Worm (Caenorhabditis elegans): ENCODE data around the gene F55G11.10.

F55G11.10 gene

DNA sequence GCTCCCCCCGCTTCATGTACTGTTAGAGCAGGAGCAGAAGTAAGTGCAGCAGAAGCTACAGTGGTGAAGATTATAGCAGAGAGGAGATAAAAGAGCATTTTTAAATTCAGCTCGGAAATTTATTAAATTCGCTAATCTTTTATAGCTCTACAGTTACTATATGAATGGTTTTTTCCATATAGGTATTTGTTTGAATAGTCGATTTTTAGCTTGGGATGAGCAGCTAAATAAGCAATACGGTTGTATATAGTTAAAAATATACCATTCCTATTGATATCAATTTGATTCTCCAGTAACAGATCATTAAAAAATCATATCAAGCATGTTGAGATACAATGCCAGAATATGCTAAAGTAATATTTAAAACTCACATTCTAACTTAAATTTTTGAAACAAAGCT, 21.9 kb upstream of the F55G11.10 start, which contains the start of gene srlf-5:
Gene srlf-5 (minus strand): TSS at position 101 of the 400 bp plus-strand sequence.
- TF ChIP-seq unc-62 (GFP tag; optimal IDR thresholded peaks at IDR 0.05) (no peak), mab-5 (tag; optimal IDR thresholded peaks at IDR 0.05) (no peak), hlh-1 (tag; optimal IDR thresholded peaks at IDR 0.05) (no peak), sptf-1 (tag; optimal IDR thresholded peaks at IDR 0.05) (no peak), lin-13 (tag; optimal IDR thresholded peaks at IDR 0.05) (no peak), lsy-2 (tag; optimal IDR thresholded peaks at IDR 0.05) (no peak), ceh-39 (tag; optimal IDR thresholded peaks at IDR 0.05) (no peak), unc-39 (tag; optimal IDR thresholded peaks at IDR 0.05) (no peak), pha-4 (tag; optimal IDR thresholded peaks at IDR 0.05) (no peak), ztf-11 (tag; optimal IDR thresholded peaks at IDR 0.05) (no peak), nhr-76 (tag; optimal IDR thresholded peaks at IDR 0.05) (no peak), blmp-1 (tag; optimal IDR thresholded peaks at IDR 0.05) (no peak), drap-1 (GFP tag; optimal IDR thresholded peaks at IDR 0.05) (no peak), cnd-1 (tag; optimal IDR thresholded peaks at IDR 0.05) (no peak)

DNA sequence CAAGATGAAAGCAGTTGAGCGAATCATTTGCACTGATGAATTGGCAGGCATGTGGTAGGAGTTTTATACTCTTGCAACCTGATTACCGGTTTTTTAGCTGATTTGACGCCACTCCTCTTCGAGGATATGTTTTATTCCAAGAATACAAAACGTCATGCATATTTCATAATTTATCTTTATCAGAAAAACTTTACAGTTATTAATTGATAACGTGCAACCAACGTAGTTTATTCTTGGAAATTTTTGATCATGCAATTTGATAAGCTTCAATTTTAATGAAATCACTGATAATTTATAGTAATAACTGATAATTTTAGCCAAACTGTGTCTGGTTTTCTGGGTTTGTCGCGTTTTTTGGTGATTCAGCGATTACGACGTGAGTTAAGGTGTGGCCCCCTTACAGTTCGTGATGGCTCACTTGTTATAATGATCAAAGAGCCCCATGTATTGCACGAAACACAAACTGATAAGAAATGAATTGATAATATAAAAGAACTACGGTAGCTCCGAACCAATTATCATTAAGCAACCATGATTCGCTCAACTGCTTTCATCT, 12.3 kb upstream of the F55G11.10 start, which contains the start of the genes cld-1 and dod-21:
Gene cld-1 (minus strand): TSS at position 51 of the 556 bp plus-strand sequence.
Gene dod-21 (plus strand): TSS at position 518 of the 556 bp plus-strand sequence.
- TF ChIP-seq mep-1 (tag; optimal IDR thresholded peaks at IDR 0.05) (no peak), sem-2 (GFP tag; optimal IDR thresholded peaks at IDR 0.05) (no peak), bed-3 (GFP tag; optimal IDR thresholded peaks at IDR 0.05) (no peak), lin-13 (tag; optimal IDR thresholded peaks at IDR 0.05) (no peak), snpc-4 (tag; optimal IDR thresholded peaks at IDR 0.05) (no peak), zip-8 (tag; optimal IDR thresholded peaks at IDR 0.05) (no peak)

DNA sequence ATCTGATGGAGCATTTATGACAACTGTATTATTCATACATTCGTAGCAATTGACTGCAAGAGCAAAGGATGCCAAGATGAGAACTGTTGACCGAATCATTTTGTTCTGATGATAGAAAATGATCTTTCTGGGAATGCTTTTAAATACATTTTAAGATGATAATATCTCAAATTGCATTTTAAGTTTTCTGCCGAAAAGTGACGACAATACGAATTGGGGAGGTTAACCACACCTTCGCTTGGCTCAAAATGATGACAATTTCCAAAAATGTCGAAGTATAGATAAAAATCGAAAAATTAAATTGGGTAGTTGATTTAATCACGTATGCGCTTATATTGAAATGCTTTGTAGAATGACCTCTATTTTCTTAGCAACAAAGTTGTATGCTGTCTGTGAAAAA, 7.3 kb upstream of the F55G11.10 start, which contains the start of gene dod-24:
Gene dod-24 (minus strand): TSS at position 101 of the 400 bp plus-strand sequence.
- no peak for TF ChIP-seq sem-2 (GFP tag; optimal IDR thresholded peaks at IDR 0.05)
- no peak for TF ChIP-seq mep-1 (tag; optimal IDR thresholded peaks at IDR 0.05)
- no peak for TF ChIP-seq lin-32 (GFP tag; optimal IDR thresholded peaks at IDR 0.05)
- no peak for TF ChIP-seq nhr-237 (tag; optimal IDR thresholded peaks at IDR 0.05)
- no peak for TF ChIP-seq unc-62 (GFP tag; optimal IDR thresholded peaks at IDR 0.05)
- TF ChIP-seq nhr-2 (tag; optimal IDR thresholded peaks at IDR 0.05), result no peak
- TF ChIP-seq hlh-1 (tag; optimal IDR thresholded peaks at IDR 0.05), result no peak
- TF ChIP-seq blmp-1 (tag; optimal IDR thresholded peaks at IDR 0.05), result no peak
- TF ChIP-seq nhr-76 (tag; optimal IDR thresholded peaks at IDR 0.05), result no peak
- no peak for TF ChIP-seq sptf-1 (tag; optimal IDR thresholded peaks at IDR 0.05)
- no peak for TF ChIP-seq snpc-4 (tag; optimal IDR thresholded peaks at IDR 0.05)

DNA sequence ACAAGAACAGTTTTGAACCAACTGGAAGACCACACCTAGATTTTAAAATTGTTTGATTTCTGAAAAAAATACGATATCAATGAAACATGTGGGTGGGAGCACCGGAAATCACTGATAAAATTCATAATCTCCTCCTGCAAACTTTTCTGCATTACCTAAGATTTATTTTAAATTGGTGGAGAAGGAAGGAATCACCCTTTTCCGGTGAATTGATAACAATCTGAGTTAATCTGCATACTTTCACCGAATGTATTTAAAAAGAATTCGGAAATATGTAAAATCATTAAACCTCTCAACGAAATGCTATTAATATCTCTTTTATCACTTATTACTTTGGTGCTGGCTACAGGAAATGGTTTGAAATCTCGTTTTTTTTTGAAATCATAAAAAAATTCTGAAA, 5.9 kb upstream of the F55G11.10 start, which contains the start of gene dct-19:
Gene dct-19 (plus strand): TSS at position 301 of the 400 bp plus-strand sequence.
- TF ChIP-seq blmp-1 (tag; optimal IDR thresholded peaks at IDR 0.05), result no peak

DNA sequence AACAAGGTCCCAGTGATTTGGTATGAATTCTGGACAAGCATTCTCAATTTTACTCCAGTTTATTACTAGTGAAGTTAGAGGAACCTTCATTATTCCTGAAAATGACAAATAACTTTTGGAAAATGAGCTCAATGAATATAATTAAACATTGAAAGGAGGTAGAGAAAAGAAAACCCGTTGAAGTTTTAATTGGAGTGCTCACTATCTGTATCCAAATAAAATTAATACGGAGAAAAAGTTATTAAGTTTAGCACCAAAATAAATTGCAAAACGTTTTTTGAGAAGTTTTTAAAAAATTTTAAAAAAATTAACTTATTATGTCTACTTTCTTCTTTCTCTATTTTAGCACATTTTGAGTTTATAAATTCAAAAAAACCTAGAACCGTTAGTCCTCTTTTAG, 2.1 kb upstream of the F55G11.10 start, which contains the start of gene F55G11.1:
Gene F55G11.1 (minus strand): TSS at position 101 of the 400 bp plus-strand sequence.
- TF ChIP-seq ztf-11 (tag; optimal IDR thresholded peaks at IDR 0.05) (no peak), elt-3 (tag; optimal IDR thresholded peaks at IDR 0.05) (no peak), ham-2 (GFP tag; optimal IDR thresholded peaks at IDR 0.05) (no peak), hlh-1 (tag; optimal IDR thresholded peaks at IDR 0.05) (no peak), unc-120 (tag; optimal IDR thresholded peaks at IDR 0.05; ENCODE audit: poor library complexity, severe bottlenecking) (no peak), nhr-12 (tag; optimal IDR thresholded peaks at IDR 0.05) (no peak), bed-3 (GFP tag; optimal IDR thresholded peaks at IDR 0.05) (no peak)

DNA sequence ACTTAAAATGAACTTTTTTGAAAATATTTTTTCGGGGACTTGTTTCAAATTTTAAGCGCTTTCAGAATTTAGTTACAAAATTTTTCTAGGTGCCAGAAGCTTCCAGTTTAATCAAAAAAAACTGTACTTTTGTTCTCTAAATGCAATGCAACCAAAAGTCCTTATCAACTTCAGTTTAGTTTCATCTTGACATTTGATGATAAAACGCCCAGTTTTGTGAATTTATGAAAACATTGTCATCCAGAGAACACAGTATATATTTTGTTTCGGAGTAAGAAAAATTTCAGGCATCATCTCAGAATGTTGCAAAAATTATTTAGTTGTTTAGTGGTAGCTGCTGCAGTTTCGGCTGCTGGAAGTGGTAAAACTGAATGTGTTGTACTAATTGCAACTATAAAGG, 9.2 kb downstream of the F55G11.10 start, which contains the start of gene F55G11.6:
Gene F55G11.6 (plus strand): TSS at position 301 of the 400 bp plus-strand sequence.
- TF ChIP-seq tbx-8 (GFP tag; optimal IDR thresholded peaks at IDR 0.05) (no peak), drap-1 (GFP tag; optimal IDR thresholded peaks at IDR 0.05) (no peak), bed-3 (GFP tag; optimal IDR thresholded peaks at IDR 0.05) (no peak), ztf-11 (tag; optimal IDR thresholded peaks at IDR 0.05) (no peak), ham-2 (GFP tag; optimal IDR thresholded peaks at IDR 0.05) (no peak), M03D4.4 (tag; optimal IDR thresholded peaks at IDR 0.05) (no peak), lsy-2 (tag; optimal IDR thresholded peaks at IDR 0.05) (no peak), nhr-28 (tag; optimal IDR thresholded peaks at IDR 0.05) (no peak), mab-5 (tag; optimal IDR thresholded peaks at IDR 0.05) (no peak), lin-13 (tag; optimal IDR thresholded peaks at IDR 0.05) (no peak), unc-120 (tag; optimal IDR thresholded peaks at IDR 0.05; ENCODE audit: poor library complexity, severe bottlenecking) (no peak), blmp-1 (tag; optimal IDR thresholded peaks at IDR 0.05) (no peak), nhr-237 (tag; optimal IDR thresholded peaks at IDR 0.05) (no peak), sptf-1 (tag; optimal IDR thresholded peaks at IDR 0.05) (no peak)

Data from whole organism, mixed stage, embryonic.